Fruit fly (Drosophila melanogaster) whole organism, larva: ENCODE measurements around the gene CG34174.

Experiments
- noc ChIP-seq: fragments of 200-800 bp; sonication (Bioruptor generic); optimal IDR thresholded peaks from 3 replicates; lab custom pipeline; 2019; ENCODE audit warnings: missing biosample characterization, mild to moderate bottlenecking, missing genetic modification characterization, moderate library complexity

Gene CG34174

DNA sequence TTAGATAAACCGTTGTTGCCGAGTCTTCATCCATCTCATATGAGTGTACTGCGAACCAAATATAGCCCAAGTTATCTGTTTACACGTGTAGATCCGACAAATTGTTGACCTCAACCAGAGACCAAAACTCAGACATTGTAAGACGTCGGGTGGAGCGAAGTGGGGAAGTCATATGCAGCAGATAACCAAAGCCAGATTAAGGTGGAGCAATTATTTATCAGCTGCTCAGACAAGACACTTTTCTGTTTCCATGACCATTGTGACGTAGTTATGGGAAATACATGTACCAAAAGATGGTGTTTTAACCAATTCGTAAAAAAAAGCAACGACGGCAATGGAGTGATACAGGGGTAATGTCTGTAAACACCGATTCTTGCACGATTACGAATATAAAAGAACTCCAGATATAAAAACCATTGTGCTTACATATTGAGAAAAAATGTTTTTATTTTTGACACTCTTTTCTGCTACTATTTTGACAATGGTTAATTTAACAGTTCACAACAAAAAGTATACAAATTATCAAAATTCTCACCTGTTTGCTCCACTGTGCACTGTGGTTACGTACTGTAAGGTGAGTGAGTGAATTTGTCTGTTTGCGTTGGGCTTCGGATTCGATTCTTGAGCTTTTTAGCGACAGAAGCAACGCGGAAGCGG lies 36.6 kb upstream of the CG34174 start:
- peak; percentile 38 for TF ChIP-seq noc (tag; lab: Kevin White, UChicago)

DNA sequence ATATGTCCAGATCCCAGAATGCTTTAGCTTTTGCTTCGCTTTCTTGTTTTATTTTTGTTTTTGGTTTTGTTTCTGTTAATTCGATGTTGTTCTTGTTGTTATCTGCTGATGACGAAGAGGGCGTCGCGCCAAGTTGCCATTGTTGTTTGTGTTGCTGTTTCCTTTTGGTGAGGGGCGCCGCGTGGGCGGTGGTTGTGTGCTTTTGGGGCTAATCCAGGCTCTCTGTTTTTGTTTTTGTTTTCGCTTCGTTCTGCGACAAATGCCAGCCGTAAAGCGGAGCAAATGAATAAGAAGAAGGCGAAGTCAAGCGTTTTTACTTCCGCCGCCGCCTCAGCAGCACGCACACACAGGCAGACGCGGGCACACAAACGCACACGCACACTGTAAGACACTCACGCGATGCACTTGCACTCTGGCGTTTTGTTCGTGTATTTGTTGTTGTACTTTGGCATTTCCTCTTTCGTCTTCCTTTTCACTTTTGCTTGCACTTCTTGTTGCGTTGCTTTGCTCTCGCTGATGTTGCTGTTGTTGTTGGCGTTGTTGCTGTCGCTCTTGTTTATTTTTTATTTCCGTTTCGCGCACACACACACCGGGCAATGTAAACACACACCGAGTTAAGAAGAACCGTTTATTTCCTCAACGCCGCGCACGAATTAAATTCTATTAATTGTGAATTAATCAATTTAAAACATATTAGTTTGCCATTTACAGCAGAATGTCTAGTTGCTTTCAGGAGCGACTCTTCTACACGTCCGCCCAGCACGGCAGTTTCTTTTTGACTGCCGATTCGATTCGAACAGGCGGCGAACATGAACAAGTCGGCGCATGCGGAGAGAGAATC lies 35.9 kb upstream of the CG34174 start, which contains the start of gene aop:
aop (minus strand) TSS at position 786 of the 841 bp plus-strand sequence.
- no peak for TF ChIP-seq noc (tag; lab: Kevin White, UChicago)

DNA sequence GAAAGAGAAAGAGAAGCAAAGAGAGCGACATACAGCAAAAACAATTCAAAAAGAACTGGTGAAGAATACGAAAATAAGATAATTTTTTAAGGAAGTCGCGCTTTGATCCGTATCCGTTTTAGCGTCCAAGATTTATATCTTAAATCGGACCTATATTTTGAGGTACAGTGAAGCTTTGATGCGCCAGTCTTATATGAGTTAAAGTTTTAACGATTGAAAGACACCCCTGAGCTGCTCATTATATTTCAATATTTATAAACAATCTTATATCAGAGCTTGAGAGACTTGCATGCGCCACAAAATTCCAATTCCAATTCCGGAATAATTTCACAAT lies 35.3 kb upstream of the CG34174 start:
- TF ChIP-seq noc (tag; lab: Kevin White, UChicago) = no peak

DNA sequence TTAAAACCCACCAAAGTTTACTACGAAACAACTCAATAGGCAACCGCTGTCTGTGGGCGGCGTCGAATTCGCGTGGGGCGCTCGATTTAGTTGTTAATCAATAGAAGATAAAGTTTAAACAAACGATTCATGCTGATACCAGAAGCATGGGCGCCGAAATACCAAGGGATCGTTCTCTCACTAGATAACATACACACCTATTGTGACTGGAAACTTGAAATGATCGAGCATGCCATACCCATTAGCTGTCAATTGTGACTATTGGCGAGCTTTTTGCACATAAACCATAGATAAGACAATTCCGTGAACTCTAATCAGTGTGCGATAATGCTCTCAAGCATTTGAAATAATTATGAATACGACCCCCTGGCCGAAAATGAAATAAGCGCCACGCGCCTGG lies 34.7 kb upstream of the CG34174 start:
- peak; percentile 64 for TF ChIP-seq noc (tag; lab: Kevin White, UChicago)

DNA sequence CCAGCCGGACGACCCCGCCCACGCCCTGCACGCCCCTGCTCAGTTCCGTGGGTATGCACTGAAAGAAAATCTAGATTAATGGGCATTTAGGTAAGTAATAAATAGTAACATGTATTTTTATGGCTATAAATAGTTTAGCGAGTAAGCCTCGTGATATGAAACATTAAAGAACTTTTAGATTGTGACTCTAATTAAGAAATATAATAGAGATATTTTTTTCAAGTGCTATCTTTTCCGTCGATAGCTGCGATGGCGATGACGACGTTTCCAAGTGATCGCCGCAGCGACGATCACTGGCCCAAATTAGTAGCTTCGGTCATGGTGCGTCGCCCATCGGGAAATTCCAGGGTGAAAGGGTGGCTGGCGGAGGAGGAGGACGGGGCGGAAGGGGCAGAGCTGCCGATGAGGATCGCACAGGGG lies 33.9 kb upstream of the CG34174 start:
- peak; percentile 37 for TF ChIP-seq noc (tag; lab: Kevin White, UChicago)

DNA sequence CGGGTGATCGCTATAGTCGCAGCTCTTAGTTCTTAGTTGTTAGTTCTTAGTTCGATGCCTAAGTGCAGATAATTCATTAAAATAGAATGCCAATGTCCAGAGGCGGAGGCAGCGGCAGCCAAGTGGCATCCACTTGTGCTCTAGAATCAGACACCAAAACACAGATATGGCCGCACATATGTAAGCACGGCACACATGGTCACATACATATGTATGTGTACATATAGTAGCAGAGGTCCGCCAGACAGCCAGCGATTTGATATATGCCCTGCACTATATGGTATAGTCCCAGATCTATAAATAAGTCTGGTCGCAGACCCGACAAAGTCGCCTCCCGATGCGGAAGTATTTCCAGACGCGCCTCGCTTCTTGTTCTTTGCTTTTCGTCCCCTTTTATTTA lies 33.4 kb upstream of the CG34174 start:
- no peak for TF ChIP-seq noc (tag; lab: Kevin White, UChicago)

DNA sequence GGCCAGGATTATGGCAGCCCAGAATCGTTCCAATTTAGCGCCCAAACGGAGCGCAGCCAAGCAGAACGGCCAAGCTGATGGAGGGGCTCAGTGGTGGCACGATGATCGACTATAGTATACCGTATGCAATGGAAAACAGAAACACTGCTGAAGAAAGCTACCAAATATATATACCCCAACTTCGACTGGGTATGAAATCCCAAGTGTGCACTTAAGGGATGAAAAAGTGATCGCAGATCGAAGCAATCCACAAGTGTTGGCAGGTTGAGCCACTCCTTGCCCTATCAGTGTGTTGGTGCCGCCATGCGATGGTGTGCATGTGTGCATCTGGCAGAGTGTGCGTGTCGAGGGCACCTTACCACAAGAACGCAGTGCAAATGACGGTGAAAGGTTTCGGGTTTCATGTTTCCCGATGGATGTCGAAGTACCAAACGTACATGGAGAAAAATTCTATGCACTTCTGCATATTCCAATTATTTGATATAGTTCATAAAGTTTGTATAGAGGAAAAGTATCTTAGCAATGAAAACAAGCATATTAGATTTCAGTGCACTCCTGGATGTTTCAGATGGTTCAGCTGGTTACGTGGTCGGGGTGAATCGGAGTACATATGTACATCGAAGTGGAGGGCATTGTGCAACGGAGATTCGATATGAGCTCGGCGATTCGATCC lies 32.0 kb upstream of the CG34174 start:
- TF ChIP-seq noc (tag; lab: Kevin White, UChicago) = no peak

DNA sequence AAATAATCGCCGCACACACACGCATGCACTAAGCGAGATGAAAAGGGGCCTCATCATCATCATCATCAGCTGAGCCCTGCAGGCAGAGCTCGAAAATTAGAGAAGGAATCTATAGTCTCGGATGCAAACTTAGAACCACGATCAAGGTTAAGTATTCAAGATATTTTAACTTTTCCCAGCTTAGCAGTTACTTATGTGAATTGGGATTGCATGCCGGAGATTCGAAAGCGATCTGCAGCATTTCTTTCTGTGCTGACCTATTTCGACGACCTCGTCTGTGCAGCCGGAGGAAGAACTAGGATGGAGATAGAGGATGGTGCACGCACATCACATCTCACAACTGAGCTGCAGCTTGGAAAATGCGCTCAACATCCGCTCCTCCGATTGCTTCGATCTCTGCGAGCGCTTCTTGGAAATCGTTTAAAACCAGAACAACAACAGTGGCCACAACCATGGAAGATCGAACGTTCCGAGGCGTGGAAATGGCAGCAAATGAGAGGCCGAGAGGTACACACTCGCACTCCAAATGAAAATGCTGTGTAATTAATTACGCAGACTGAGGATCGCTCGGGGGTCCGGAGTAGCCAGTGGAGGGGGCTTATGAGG lies 31.2 kb upstream of the CG34174 start:
- no peak for TF ChIP-seq noc (tag; lab: Kevin White, UChicago)

DNA sequence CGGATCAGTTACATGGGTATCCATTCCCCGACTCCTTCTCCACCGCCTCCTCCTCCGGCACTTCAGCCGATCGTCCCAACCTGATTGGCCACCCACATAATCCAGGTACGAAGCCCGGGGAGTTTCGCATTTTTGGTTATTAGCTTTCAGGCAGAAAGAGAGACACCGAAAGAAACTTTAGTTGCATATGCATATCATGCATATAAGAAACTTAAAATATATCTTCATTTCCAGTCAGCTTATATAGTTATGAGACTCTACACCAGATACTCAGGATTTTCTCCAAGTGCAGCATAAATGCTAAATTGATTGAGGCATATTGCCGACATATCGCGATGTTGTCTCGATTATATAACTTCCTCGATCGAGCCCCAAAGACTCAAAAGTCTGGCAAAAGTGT lies 29.9 kb upstream of the CG34174 start:
- no peak for TF ChIP-seq noc (tag; lab: Kevin White, UChicago)

DNA sequence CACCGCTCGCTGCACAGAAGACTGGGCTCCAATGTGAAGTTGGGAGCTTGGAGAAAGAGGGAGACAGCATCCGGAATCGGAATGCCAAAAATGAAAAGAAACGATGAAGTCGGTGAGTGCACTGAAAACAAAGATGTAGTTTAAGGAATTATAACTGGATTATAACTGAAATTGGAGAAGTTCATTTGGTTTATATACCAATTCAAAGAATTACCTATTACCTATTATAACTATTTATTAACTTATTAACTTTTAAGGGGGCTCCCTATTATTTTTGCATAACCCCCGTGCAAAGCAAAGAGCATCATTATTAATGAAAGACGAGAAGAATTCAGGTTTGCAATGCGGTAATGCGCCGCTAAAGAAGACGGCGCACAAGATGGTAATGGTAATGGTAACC lies 29.4 kb upstream of the CG34174 start:
- TF ChIP-seq noc (tag; lab: Kevin White, UChicago) = no peak

DNA sequence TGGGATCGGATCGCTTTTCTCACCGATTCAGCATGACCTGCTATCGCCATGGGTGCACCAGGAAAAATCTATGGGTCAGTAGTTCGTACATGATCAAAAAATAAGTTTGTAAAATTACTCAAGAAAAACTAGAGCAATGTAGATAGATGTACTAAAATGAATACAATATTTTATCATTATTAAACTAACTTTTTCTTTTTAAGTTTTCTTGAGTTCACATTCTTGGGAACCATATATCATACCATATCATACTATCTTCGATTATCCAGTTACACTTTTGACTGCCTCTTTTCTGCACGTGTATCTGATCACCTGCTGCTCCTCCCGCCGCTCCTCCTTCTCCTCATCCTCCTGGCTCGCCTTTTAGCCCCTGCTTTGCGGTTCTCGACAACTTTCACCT lies 28.7 kb upstream of the CG34174 start:
- TF ChIP-seq noc (tag; lab: Kevin White, UChicago) = no peak

DNA sequence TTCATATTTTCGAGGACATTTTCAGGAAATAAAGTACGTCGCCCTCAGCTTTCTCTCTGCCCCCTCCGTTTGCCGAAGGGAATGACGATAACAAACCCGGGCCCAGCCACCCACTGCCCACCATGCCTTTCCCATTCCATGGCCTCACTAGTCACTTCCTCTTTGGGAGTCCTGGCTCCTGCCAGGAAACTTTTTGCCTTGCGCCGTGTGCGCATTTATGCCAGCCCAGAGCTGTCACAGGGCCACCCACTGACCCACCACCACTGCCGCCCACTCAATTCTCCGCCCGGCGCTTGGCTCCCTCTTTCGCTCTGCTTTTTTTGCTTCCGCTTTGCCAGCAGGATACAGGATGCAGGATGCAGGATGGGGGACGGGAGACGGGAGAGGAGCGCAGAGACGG lies 26.7 kb upstream of the CG34174 start:
- TF ChIP-seq noc (tag; lab: Kevin White, UChicago) = no peak

DNA sequence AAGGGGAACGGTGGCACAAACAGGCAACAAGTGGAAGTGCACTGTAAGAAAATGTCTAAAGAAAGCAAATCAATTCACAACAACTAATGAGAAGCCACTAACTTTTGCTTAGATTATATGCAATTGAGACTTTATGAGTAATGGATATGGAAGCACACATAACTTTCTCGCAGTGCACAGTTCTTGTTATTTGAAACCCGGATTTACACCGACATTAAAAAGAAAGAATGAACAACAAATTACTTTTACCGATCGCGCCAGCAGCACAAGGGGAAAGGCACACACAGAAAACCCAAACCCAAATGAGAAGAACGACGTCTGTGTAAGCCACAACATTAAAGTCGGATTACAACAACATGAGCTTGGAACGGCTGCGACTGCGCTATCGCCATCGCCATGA lies 25.0 kb upstream of the CG34174 start:
- TF ChIP-seq noc (tag; lab: Kevin White, UChicago) = no peak

DNA sequence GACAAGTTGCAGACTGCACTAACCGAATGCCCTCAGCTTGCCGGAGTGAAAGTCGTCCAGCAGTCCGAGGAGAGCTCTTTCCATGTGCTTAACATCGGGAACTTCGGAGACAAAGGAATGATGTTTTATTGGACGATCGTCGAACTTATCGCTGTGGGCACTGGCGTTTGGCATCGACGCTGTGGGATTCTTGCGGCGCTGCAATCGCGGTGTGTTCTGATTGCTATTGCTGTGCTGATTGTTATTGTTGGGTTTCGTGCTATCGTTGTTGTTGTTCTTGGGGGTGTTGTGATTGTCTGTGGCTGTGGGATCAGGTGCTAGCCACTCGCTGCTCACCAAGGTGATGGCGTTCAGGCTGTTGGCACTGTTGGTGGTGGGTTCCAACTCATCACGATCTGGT lies 23.4 kb upstream of the CG34174 start:
- TF ChIP-seq noc (tag; lab: Kevin White, UChicago) = no peak

DNA sequence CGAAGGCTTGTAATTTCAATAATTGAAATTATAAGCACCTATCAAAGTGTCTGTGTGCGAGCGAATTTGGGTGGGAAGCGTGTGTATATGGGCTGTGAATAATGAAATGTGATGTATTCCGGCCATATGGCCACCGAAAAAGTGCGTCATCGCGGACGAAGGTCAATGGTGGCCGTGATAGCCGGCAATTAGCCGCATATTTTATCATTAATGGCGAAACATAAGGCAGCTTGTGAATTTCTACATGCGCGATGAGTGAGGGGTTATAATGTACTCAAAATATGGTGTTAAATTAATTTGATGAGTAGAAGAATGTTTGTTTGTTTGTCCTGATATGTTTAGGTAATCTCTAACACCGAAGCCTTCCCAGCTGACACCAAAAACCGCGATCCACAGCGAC lies 22.7 kb upstream of the CG34174 start:
- TF ChIP-seq noc (tag; lab: Kevin White, UChicago) = no peak

DNA sequence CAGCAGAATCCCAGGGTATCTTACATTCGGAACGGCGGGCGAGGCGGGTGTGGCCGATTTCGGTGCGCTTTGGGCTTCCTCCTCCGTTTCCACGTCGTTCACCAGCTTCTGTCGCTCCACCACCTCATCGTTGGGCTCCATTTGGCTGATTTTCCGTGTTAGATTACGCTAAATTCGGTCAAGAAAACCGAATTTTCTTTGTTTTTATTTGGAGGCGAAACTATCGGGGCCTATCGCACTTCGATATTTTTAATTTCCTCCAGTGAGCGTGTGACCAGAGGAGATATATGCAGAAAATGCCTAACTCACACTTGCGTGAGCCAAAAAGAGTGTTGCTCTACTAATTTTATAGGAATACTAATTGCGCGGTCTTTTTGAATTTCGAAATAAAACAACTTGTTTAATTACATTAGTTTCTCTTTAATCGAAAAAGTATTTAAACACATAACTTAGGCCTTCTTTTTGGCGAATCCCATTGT lies 21.9 kb upstream of the CG34174 start, which contains the start of gene CG10874:
CG10874 (minus strand) TSS at position 264 of the 479 bp plus-strand sequence.
- no peak for TF ChIP-seq noc (tag; lab: Kevin White, UChicago)
